Worm (Caenorhabditis elegans) whole organism, L4 larva: Measurements from ENCODE around the gene F21C10.9.

ENCODE experiments used
- D1046.2 ChIP-seq: fragments of 200-800 bp; sonication (Bioruptor generic); IDR thresholded peaks from 2 replicates; pipeline ENCODE4 v1.3.6; 2022; ENCODE audit warnings: missing genetic modification characterization, missing compliant biosample characterization
- F49E8.2 ChIP-seq: sonication (generic microtip); optimal IDR thresholded peaks from 2 replicates; lab custom pipeline; 2016; ENCODE audit warnings: missing compliant biosample characterization, mild to moderate bottlenecking, missing genetic modification characterization, borderline replicate concordance
- Y105C5A.15 ChIP-seq: fragments of 200-800 bp; sonication (Bioruptor generic); IDR thresholded peaks from 2 replicates; pipeline ENCODE4 v1.3.6; 2022; ENCODE audit warnings: missing genetic modification characterization, missing compliant biosample characterization
- ZK337.2 ChIP-seq: fragments of 200-800 bp; sonication (Bioruptor generic); IDR thresholded peaks from 2 replicates; pipeline ENCODE4 v1.3.6; 2022; ENCODE audit warnings: missing genetic modification reagents, missing genetic modification characterization, missing compliant biosample characterization
- aly-2 ChIP-seq: sonication (generic microtip); optimal IDR thresholded peaks from 2 replicates; lab custom pipeline; 2018; ENCODE audit warnings: missing biosample characterization, missing genetic modification characterization
- ama-1 ChIP-seq: fragments of 150-350 bp; optimal IDR thresholded peaks from 2 replicates; lab custom pipeline; 2014; ENCODE audit warnings: inconsistent platforms, mixed read lengths
- arid-1 ChIP-seq: fragments of 200-800 bp; sonication (Bioruptor generic); conservative IDR thresholded peaks from 2 replicates; pipeline ENCODE4 v1.3.6; 2022; ENCODE audit warnings: missing genetic modification reagents, missing genetic modification characterization, missing compliant biosample characterization
- attf-4 ChIP-seq: sonication (generic microtip); optimal IDR thresholded peaks from 3 replicates; lab custom pipeline; 2017; ENCODE audit warnings: missing biosample characterization, missing genetic modification characterization
- ceh-20 ChIP-seq: fragments of 200-800 bp; sonication (Bioruptor generic); IDR thresholded peaks from 2 replicates; pipeline ENCODE4 v1.3.6; 2022; ENCODE audit warnings: missing genetic modification reagents, missing genetic modification characterization, missing compliant biosample characterization
- ceh-28 ChIP-seq: fragments of 150-350 bp; optimal IDR thresholded peaks from 2 replicates; lab custom pipeline; 2014; ENCODE audit warnings: missing biosample characterization, missing genetic modification reagents, missing genetic modification characterization
- ceh-44 ChIP-seq: fragments of 200-800 bp; sonication (Bioruptor generic); IDR thresholded peaks from 2 replicates; pipeline ENCODE4 v1.3.6; 2022; ENCODE audit warnings: missing genetic modification reagents, missing genetic modification characterization, missing compliant biosample characterization
- ceh-62 ChIP-seq: sonication (generic microtip); optimal IDR thresholded peaks from 2 replicates; lab custom pipeline; 2017; ENCODE audit warnings: missing biosample characterization, missing genetic modification characterization
- daf-19 ChIP-seq: fragments of 200-800 bp; sonication (Bioruptor generic); conservative IDR thresholded peaks from 2 replicates; pipeline ENCODE4 v1.3.6; 2022; ENCODE audit warnings: missing genetic modification characterization, missing compliant biosample characterization
- dmd-8 ChIP-seq: fragments of 200-800 bp; sonication (Bioruptor generic); IDR thresholded peaks from 2 replicates; pipeline ENCODE4 v1.3.6; 2022; ENCODE audit warnings: missing genetic modification characterization, missing compliant biosample characterization
- egl-43 ChIP-seq: fragments of 200-800 bp; sonication (Bioruptor generic); IDR thresholded peaks from 2 replicates; pipeline ENCODE4 v1.3.6; 2022; ENCODE audit warnings: missing genetic modification reagents, missing genetic modification characterization, missing compliant biosample characterization
- hlh-11 ChIP-seq: fragments of 200-800 bp; sonication (Bioruptor generic); optimal IDR thresholded peaks from 2 replicates; lab custom pipeline; 2018; ENCODE audit warnings: mild to moderate bottlenecking, missing genetic modification characterization, missing compliant biosample characterization
- hmg-1.1 ChIP-seq: fragments of 200-800 bp; sonication (Bioruptor generic); IDR thresholded peaks from 2 replicates; pipeline ENCODE4 v1.3.6; 2022; ENCODE audit warnings: missing genetic modification reagents, missing genetic modification characterization, missing compliant biosample characterization
- jun-1 ChIP-seq: fragments of 150-350 bp; optimal IDR thresholded peaks from 2 replicates; lab custom pipeline; 2014; ENCODE audit warnings: missing biosample characterization, missing genetic modification reagents, missing genetic modification characterization
- madf-9 ChIP-seq: fragments of 200-800 bp; sonication (Bioruptor generic); conservative IDR thresholded peaks from 2 replicates; pipeline ENCODE4 v1.3.6; 2022; ENCODE audit warnings: missing genetic modification reagents, missing genetic modification characterization, missing compliant biosample characterization
- mdt-29 ChIP-seq: fragments of 200-800 bp; sonication (Bioruptor generic); IDR thresholded peaks from 2 replicates; pipeline ENCODE4 v1.3.6; 2022; ENCODE audit warnings: missing genetic modification reagents, missing genetic modification characterization, missing compliant biosample characterization
- nhr-102 ChIP-seq: sonication (generic microtip); optimal IDR thresholded peaks from 2 replicates; lab custom pipeline; 2016; ENCODE audit warnings: mild to moderate bottlenecking, missing genetic modification characterization, moderate library complexity, missing compliant biosample characterization
- nhr-28 ChIP-seq: fragments of 150-350 bp; optimal IDR thresholded peaks from 2 replicates; lab custom pipeline; 2014; ENCODE audit warnings: missing biosample characterization, missing genetic modification characterization
- nhr-6 ChIP-seq: fragments of 150-350 bp; optimal IDR thresholded peaks from 2 replicates; lab custom pipeline; 2014; ENCODE audit warnings: missing biosample characterization, missing genetic modification characterization
- nhr-76 ChIP-seq: fragments of 150-350 bp; optimal IDR thresholded peaks from 2 replicates; lab custom pipeline; 2014; ENCODE audit warnings: missing biosample characterization, missing genetic modification characterization
- php-3 ChIP-seq: fragments of 200-800 bp; sonication (Bioruptor generic); IDR thresholded peaks from 2 replicates; pipeline ENCODE4 v1.3.6; 2022; ENCODE audit warnings: missing genetic modification reagents, missing genetic modification characterization, missing compliant biosample characterization
- pqm-1 ChIP-seq: sonication (generic microtip); optimal IDR thresholded peaks from 2 replicates; lab custom pipeline; 2017; ENCODE audit warnings: missing biosample characterization, missing genetic modification characterization
- saeg-2 ChIP-seq: fragments of 200-800 bp; sonication (Bioruptor generic); IDR thresholded peaks from 2 replicates; pipeline ENCODE4 v1.3.6; 2022; ENCODE audit warnings: missing genetic modification reagents, missing genetic modification characterization, missing compliant biosample characterization
- sdz-12 ChIP-seq: fragments of 200-800 bp; sonication (Bioruptor generic); optimal IDR thresholded peaks from 2 replicates; lab custom pipeline; 2018; ENCODE audit warnings: mild to moderate bottlenecking, missing genetic modification characterization, missing compliant biosample characterization
- snpc-1.2 ChIP-seq: fragments of 200-800 bp; sonication (Bioruptor generic); IDR thresholded peaks from 2 replicates; pipeline ENCODE4 v1.3.6; 2022; ENCODE audit warnings: missing genetic modification reagents, missing genetic modification characterization, missing compliant biosample characterization
- unc-130 ChIP-seq: sonication (generic microtip); optimal IDR thresholded peaks from 2 replicates; lab custom pipeline; 2016; ENCODE audit warnings: missing genetic modification reagents, missing genetic modification characterization, missing compliant biosample characterization
- unc-62 ChIP-seq, 3 experiments: fragments of 150-350 bp in 1 of 3; sonication (generic microtip); optimal IDR thresholded peaks in 2 of 3; peaks in 1 of 3; 1 replicate in 1 of 3; 2 replicates in 2 of 3; lab custom pipeline; 2014 to 2017; ENCODE audit warnings: missing biosample characterization in 3 of 3, missing genetic modification characterization in 3 of 3, missing genetic modification reagents in 3 of 3, missing genotype in 1 of 3
- vab-7 ChIP-seq: fragments of 200-800 bp; sonication (Bioruptor generic); IDR thresholded peaks from 2 replicates; pipeline ENCODE4 v1.3.6; 2022; ENCODE audit warnings: missing genetic modification reagents, missing genetic modification characterization, missing compliant biosample characterization
- zag-1 ChIP-seq: fragments of 150-350 bp; optimal IDR thresholded peaks from 2 replicates; lab custom pipeline; 2014; ENCODE audit warnings: missing biosample characterization, missing genetic modification characterization
- zfp-3 ChIP-seq: fragments of 200-800 bp; sonication (Bioruptor generic); conservative IDR thresholded peaks from 2 replicates; pipeline ENCODE4 v1.3.6; 2022; ENCODE audit warnings: missing genetic modification reagents, missing genetic modification characterization, missing compliant biosample characterization
- zip-11 ChIP-seq: fragments of 200-800 bp; sonication (Bioruptor generic); IDR thresholded peaks from 2 replicates; pipeline ENCODE4 v1.3.6; 2022; ENCODE audit warnings: missing genetic modification characterization, missing compliant biosample characterization

Gene F21C10.9

ce11 chrV:9143896-9144295, 45.4 kb upstream of the F21C10.9 start:
- TF ChIP-seq nhr-28 (tag; lab: Kevin White, UChicago) (peak; percentile 23), zip-11 (GFP tag; lab: Robert Waterston, UW) (no peak), php-3 (no peak)

DNA sequence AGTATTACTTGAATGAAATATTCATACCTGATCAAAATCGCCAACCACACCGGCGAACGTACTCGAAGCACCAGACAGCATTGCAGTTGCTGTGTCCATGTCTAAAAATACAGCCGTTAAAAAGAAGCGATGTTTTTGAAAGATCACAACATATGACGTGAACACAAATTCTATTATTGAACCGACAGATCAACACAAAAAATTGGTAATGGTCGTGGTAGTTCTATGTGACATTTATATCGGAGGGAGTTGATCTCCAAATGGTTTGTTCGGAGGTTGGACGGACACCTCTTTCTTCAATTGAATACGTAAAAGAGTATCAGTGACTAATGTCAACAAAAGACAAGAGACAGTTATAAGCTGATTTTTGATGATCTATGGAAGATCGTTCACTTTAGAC, 42.8 kb upstream of the F21C10.9 start, which contains the start of gene pitr-3:
TSS of gene pitr-3 (minus strand) at position 101 of the 400 bp plus-strand sequence.
- no peak for TF ChIP-seq hmg-1.1 (GFP tag; lab: Robert Waterston, UW)
- TF ChIP-seq zag-1 = no peak
- no peak for TF ChIP-seq snpc-1.2
- no peak for TF ChIP-seq mdt-29 (GFP tag; lab: Robert Waterston, UW)
- TF ChIP-seq sdz-12 = no peak
- TF ChIP-seq ceh-62 (tag; lab: Kevin White, UChicago) = no peak
- TF ChIP-seq hlh-11 (tag; lab: Kevin White, UChicago) = no peak
- no peak for TF ChIP-seq dmd-8 (GFP tag; lab: Robert Waterston, UW)
- no peak for TF ChIP-seq saeg-2 (GFP tag; lab: Robert Waterston, UW)
- no peak for TF ChIP-seq ceh-44 (GFP tag; lab: Robert Waterston, UW)
- no peak for TF ChIP-seq F49E8.2
- no peak for TF ChIP-seq ceh-28 (tag; lab: Kevin White, UChicago)
- no peak for TF ChIP-seq zfp-3
- no peak for TF ChIP-seq pqm-1 (tag; lab: Kevin White, UChicago)
- no peak for TF ChIP-seq unc-130 (GFP tag; lab: Kevin White, UChicago)
- TF ChIP-seq egl-43 (GFP tag; lab: Robert Waterston, UW) = no peak
- no peak for TF ChIP-seq nhr-6
- no peak for TF ChIP-seq aly-2 (tag; lab: Kevin White, UChicago)
- TF ChIP-seq nhr-102 (tag; lab: Kevin White, UChicago) = no peak

DNA sequence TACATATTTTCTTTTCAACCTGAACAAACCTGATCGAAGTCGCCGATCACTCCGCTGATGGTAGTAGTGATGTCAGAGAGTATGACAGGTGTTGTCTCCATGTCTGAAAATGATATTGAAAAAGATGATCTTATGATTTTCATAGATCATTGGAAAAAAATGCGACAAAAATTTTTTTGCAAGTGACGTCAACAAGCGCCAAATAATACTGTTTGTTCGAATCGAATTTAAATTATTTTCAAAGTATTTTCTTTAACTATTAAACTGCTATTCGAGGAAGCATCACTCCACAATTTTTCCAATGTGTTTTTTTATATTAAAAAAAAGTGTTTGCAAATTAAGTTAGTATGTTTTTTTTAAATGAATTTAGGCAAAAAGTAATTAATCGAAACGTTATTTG, 39.1 kb upstream of the F21C10.9 start, which contains the start of gene pitr-2:
TSS of gene pitr-2 (minus strand) at position 101 of the 400 bp plus-strand sequence.
- TF ChIP-seq nhr-76 (tag; lab: Kevin White, UChicago) (no peak), ZK337.2 (no peak), attf-4 (tag; lab: Kevin White, UChicago) (no peak), daf-19 (GFP tag; lab: Robert Waterston, UW) (no peak), Y105C5A.15 (GFP tag; lab: Robert Waterston, UW) (no peak), ceh-20 (GFP tag; lab: Robert Waterston, UW) (no peak), ama-1 (no peak), aly-2 (tag; lab: Kevin White, UChicago) (no peak), madf-9 (GFP tag; lab: Robert Waterston, UW) (no peak), vab-7 (GFP tag; lab: Robert Waterston, UW) (no peak), nhr-28 (tag; lab: Kevin White, UChicago) (no peak), jun-1 (tag; lab: Kevin White, UChicago) (no peak), hmg-1.1 (GFP tag; lab: Robert Waterston, UW) (no peak), arid-1 (GFP tag; lab: Robert Waterston, UW) (no peak), hlh-11 (tag; lab: Kevin White, UChicago) (no peak)

DNA sequence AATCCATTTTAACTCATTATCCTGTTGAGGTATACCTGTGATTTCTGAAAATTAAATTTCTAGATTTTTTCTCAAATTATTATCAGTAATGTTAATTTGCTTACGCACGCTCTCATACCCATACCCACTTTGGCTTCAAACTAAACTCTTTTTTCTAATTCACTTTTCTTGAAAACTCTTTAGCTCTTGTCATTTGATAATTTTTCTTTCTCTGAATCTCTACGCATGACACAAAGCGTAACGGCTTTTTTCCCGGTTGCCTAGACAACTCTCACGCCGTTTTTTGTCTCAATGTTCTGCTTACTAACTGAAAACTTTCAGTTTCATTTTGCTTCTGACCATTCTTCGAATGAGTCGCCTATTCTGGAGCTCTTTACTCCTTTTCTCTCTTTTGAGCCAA, 35.5 kb upstream of the F21C10.9 start, which contains the start of gene B0222.1:
TSS of gene B0222.1 (plus strand) at position 306 of the 400 bp plus-strand sequence.
- TF ChIP-seq D1046.2 (GFP tag; lab: Robert Waterston, UW) (no peak), unc-62 (GFP tag; optimal IDR thresholded peaks at IDR 0.05 in 1 of 2; lab: Kevin White, UChicago) (peak in 1 of 2 experiments; percentile 53), unc-62 (tag; optimal IDR thresholded peaks at IDR 0.05; lab: Kevin White, UChicago) (no peak)
- TF ChIP-seq, all 104 proteins: peak for 1
